Worm (Caenorhabditis elegans) whole organism, young adult: ENCODE data around the gene grl-27.

Experiments
- B0336.3 ChIP-seq: fragments of 200-800 bp; sonication (Bioruptor generic); IDR thresholded peaks from 2 replicates; pipeline ENCODE4 v1.3.6; 2022; ENCODE audit warnings: missing genetic modification characterization, missing compliant biosample characterization
- C17E4.6 ChIP-seq: fragments of 200-800 bp; sonication (Bioruptor generic); IDR thresholded peaks from 2 replicates; pipeline ENCODE4 v1.3.6; 2022; ENCODE audit warnings: missing genetic modification reagents, missing genetic modification characterization, missing compliant biosample characterization
- D2030.7 ChIP-seq: fragments of 200-800 bp; sonication (Bioruptor generic); IDR thresholded peaks from 2 replicates; pipeline ENCODE4 v1.3.6; 2022; ENCODE audit warnings: missing genetic modification reagents, missing genetic modification characterization, missing compliant biosample characterization
- F37B4.10 ChIP-seq: fragments of 200-800 bp; sonication (Bioruptor generic); IDR thresholded peaks from 2 replicates; pipeline ENCODE4 v1.3.6; 2022; ENCODE audit warnings: missing genetic modification characterization, missing compliant biosample characterization
- F39B2.1 ChIP-seq: fragments of 200-800 bp; sonication (Bioruptor generic); IDR thresholded peaks from 2 replicates; pipeline ENCODE4 v1.3.6; 2022; ENCODE audit warnings: missing genetic modification reagents, missing genetic modification characterization, missing compliant biosample characterization
- F49E8.2 ChIP-seq: sonication (generic microtip); optimal IDR thresholded peaks from 3 replicates; lab custom pipeline; 2017; ENCODE audit warnings: missing genetic modification characterization, mild to moderate bottlenecking, missing compliant biosample characterization, antibody characterized with exemption, moderate library complexity; ENCODE audit not compliant: insufficient read depth
- T26A5.8 ChIP-seq: sonication (generic microtip); optimal IDR thresholded peaks from 2 replicates; lab custom pipeline; 2016; ENCODE audit warnings: missing genetic modification characterization, missing compliant biosample characterization
- Y53F4B.3 ChIP-seq: fragments of 200-800 bp; sonication (Bioruptor generic); IDR thresholded peaks from 2 replicates; pipeline ENCODE4 v1.3.6; 2022; ENCODE audit warnings: missing genetic modification reagents, missing genetic modification characterization, missing compliant biosample characterization
- Y53G8AR.9 ChIP-seq: fragments of 200-800 bp; sonication (Bioruptor generic); conservative IDR thresholded peaks from 2 replicates; pipeline ENCODE4 v1.3.6; 2022; ENCODE audit warnings: missing genetic modification reagents, missing genetic modification characterization, missing compliant biosample characterization
- Y56A3A.18 ChIP-seq: fragments of 200-800 bp; sonication (Bioruptor generic); IDR thresholded peaks from 2 replicates; pipeline ENCODE4 v1.3.6; 2022; ENCODE audit warnings: missing genetic modification reagents, missing genetic modification characterization, missing compliant biosample characterization
- Y67H2A.10 ChIP-seq: fragments of 200-800 bp; sonication (Bioruptor generic); conservative IDR thresholded peaks from 2 replicates; pipeline ENCODE4 v1.3.6; 2022; ENCODE audit warnings: missing genetic modification reagents, missing genetic modification characterization, missing compliant biosample characterization
- Y95B8A.8 ChIP-seq: fragments of 200-800 bp; sonication (Bioruptor generic); IDR thresholded peaks from 2 replicates; pipeline ENCODE4 v1.3.6; 2022; ENCODE audit warnings: missing genetic modification reagents, missing genetic modification characterization, missing compliant biosample characterization
- aptf-2 ChIP-seq: fragments of 200-800 bp; sonication (Bioruptor generic); conservative IDR thresholded peaks from 2 replicates; pipeline ENCODE4 v1.3.6; 2022; ENCODE audit warnings: missing genetic modification reagents, missing genetic modification characterization, missing compliant biosample characterization
- atf-7 ChIP-seq: sonication (generic microtip); optimal IDR thresholded peaks from 2 replicates; lab custom pipeline; 2017; ENCODE audit warnings: mild to moderate bottlenecking, missing genetic modification characterization, missing compliant biosample characterization
- cebp-1 ChIP-seq, 2 experiments: fragments of 200-800 bp in 1 of 2; sonication (Bioruptor generic) in 1 of 2; sonication (generic microtip) in 1 of 2; IDR thresholded peaks in 1 of 2; optimal IDR thresholded peaks in 1 of 2; 2 replicates each; pipeline versions ENCODE4 v1.3.6 to Lab custom; 2017 to 2022; ENCODE audit warnings: missing compliant biosample characterization in 2 of 2, missing genetic modification characterization in 2 of 2, mild to moderate bottlenecking in 1 of 2, missing genetic modification reagents in 1 of 2, moderate library complexity in 1 of 2
- ceh-40 ChIP-seq: fragments of 200-800 bp; sonication (Bioruptor generic); IDR thresholded peaks from 2 replicates; pipeline ENCODE4 v1.3.6; 2022; ENCODE audit warnings: missing genetic modification characterization, missing compliant biosample characterization
- ceh-58 ChIP-seq: fragments of 200-800 bp; sonication (Bioruptor generic); IDR thresholded peaks from 2 replicates; pipeline ENCODE4 v1.3.6; 2022; ENCODE audit warnings: missing genetic modification characterization, missing compliant biosample characterization
- ceh-79 ChIP-seq: sonication (generic microtip); optimal IDR thresholded peaks from 2 replicates; lab custom pipeline; 2017; ENCODE audit warnings: mild to moderate bottlenecking, missing genetic modification characterization, missing compliant biosample characterization
- chd-7 ChIP-seq: sonication (generic microtip); optimal IDR thresholded peaks from 2 replicates; lab custom pipeline; 2016; ENCODE audit warnings: mild to moderate bottlenecking, missing genetic modification characterization, moderate library complexity, missing compliant biosample characterization
- die-1 ChIP-seq: sonication (generic microtip); optimal IDR thresholded peaks from 2 replicates; lab custom pipeline; 2016; ENCODE audit warnings: missing genotype, mild to moderate bottlenecking, missing genetic modification characterization, missing compliant biosample characterization
- dpl-1 ChIP-seq: fragments of 150-350 bp; optimal IDR thresholded peaks from 2 replicates; lab custom pipeline; 2014; ENCODE audit warnings: missing biosample characterization, missing genetic modification reagents, missing genetic modification characterization
- egl-44 ChIP-seq: fragments of 200-800 bp; sonication (Bioruptor generic); IDR thresholded peaks from 2 replicates; pipeline ENCODE4 v1.3.6; 2022; ENCODE audit warnings: missing genetic modification reagents, missing genetic modification characterization, missing compliant biosample characterization
- fkh-3 ChIP-seq: sonication (generic microtip); optimal IDR thresholded peaks from 2 replicates; lab custom pipeline; 2016; ENCODE audit warnings: mild to moderate bottlenecking, missing genetic modification characterization, missing compliant biosample characterization
- hmg-1.2 ChIP-seq: fragments of 200-800 bp; sonication (Bioruptor generic); IDR thresholded peaks from 2 replicates; pipeline ENCODE4 v1.3.6; 2022; ENCODE audit warnings: missing genetic modification reagents, missing genetic modification characterization, missing compliant biosample characterization
- hmg-20 ChIP-seq: fragments of 200-800 bp; sonication (Bioruptor generic); IDR thresholded peaks from 2 replicates; pipeline ENCODE4 v1.3.6; 2022; ENCODE audit warnings: missing genetic modification reagents, missing genetic modification characterization, missing compliant biosample characterization
- let-526 ChIP-seq: fragments of 200-800 bp; sonication (Bioruptor generic); IDR thresholded peaks from 2 replicates; pipeline ENCODE4 v1.3.6; 2022; ENCODE audit warnings: missing genetic modification reagents, missing genetic modification characterization, missing compliant biosample characterization
- lin-26 ChIP-seq: fragments of 200-800 bp; sonication (Bioruptor generic); IDR thresholded peaks from 2 replicates; pipeline ENCODE4 v1.3.6; 2022; ENCODE audit warnings: missing genetic modification reagents, missing genetic modification characterization, missing compliant biosample characterization
- lin-35 ChIP-seq, 3 experiments: fragments of 150-350 bp in 2 of 3; sonication (generic microtip) in 1 of 3; optimal IDR thresholded peaks; 2 replicates each; lab custom pipeline; 2014 to 2018; ENCODE audit warnings: missing biosample characterization in 3 of 3, missing genetic modification characterization in 3 of 3, missing genetic modification reagents in 3 of 3
- lin-40 ChIP-seq: sonication (generic microtip); optimal IDR thresholded peaks from 2 replicates; lab custom pipeline; 2016; ENCODE audit warnings: missing genetic modification characterization, mild to moderate bottlenecking, missing compliant biosample characterization, missing genotype, missing genetic modification reagents
- madf-10 ChIP-seq: sonication (generic microtip); optimal IDR thresholded peaks from 2 replicates; lab custom pipeline; 2016; ENCODE audit warnings: mild to moderate bottlenecking, missing genetic modification characterization, missing compliant biosample characterization
- madf-3 ChIP-seq: fragments of 200-800 bp; sonication (Bioruptor generic); IDR thresholded peaks from 2 replicates; pipeline ENCODE4 v1.3.6; 2022; ENCODE audit warnings: missing genetic modification reagents, missing genetic modification characterization, missing compliant biosample characterization
- mel-28 ChIP-seq: sonication (generic microtip); optimal IDR thresholded peaks from 2 replicates; lab custom pipeline; 2016; ENCODE audit warnings: borderline replicate concordance, mild to moderate bottlenecking, missing genetic modification characterization, missing compliant biosample characterization
- mes-4 ChIP-seq: sonication (generic microtip); optimal IDR thresholded peaks from 2 replicates; lab custom pipeline; 2016; ENCODE audit warnings: missing genotype, missing genetic modification characterization, missing compliant biosample characterization
- nfya-2 ChIP-seq: fragments of 200-800 bp; sonication (Bioruptor generic); IDR thresholded peaks from 2 replicates; pipeline ENCODE4 v1.3.6; 2022; ENCODE audit warnings: missing genetic modification reagents, missing genetic modification characterization, missing compliant biosample characterization
- nfyb-1 ChIP-seq: fragments of 200-800 bp; sonication (Bioruptor generic); IDR thresholded peaks from 2 replicates; pipeline ENCODE4 v1.3.6; 2022; ENCODE audit warnings: missing genetic modification reagents, missing genetic modification characterization, missing compliant biosample characterization
- nhr-120 ChIP-seq: fragments of 200-800 bp; sonication (Bioruptor generic); IDR thresholded peaks from 2 replicates; pipeline ENCODE4 v1.3.6; 2022; ENCODE audit warnings: missing genetic modification characterization, missing compliant biosample characterization
- nhr-90 ChIP-seq: sonication (generic microtip); optimal IDR thresholded peaks from 2 replicates; lab custom pipeline; 2016; ENCODE audit warnings: missing genotype, mild to moderate bottlenecking, missing genetic modification characterization, missing compliant biosample characterization
- pha-4 ChIP-seq: fragments of 150-350 bp; sonication (generic microtip); optimal IDR thresholded peaks from 2 replicates; lab custom pipeline; 2014; ENCODE audit warnings: missing biosample characterization, missing genetic modification reagents, missing genetic modification characterization
- rpc-1 ChIP-seq, 2 experiments: fragments of 150-350 bp in 1 of 2; sonication (generic microtip) in 1 of 2; optimal IDR thresholded peaks; 2 replicates each; lab custom pipeline; 2014 to 2018; ENCODE audit warnings: missing biosample characterization in 1 of 2, missing genetic modification characterization in 1 of 2, missing genetic modification reagents in 1 of 2, missing genotype in 1 of 2
- snpc-1.1 ChIP-seq: sonication (generic microtip); optimal IDR thresholded peaks from 2 replicates; lab custom pipeline; 2017; ENCODE audit warnings: missing genetic modification characterization, mild to moderate bottlenecking, missing compliant biosample characterization, antibody characterized with exemption, moderate library complexity, missing genotype, missing genetic modification reagents; ENCODE audit not compliant: insufficient read depth
- snpc-1.3 ChIP-seq: sonication (generic microtip); optimal IDR thresholded peaks from 2 replicates; lab custom pipeline; 2017; ENCODE audit warnings: missing genetic modification characterization, mild to moderate bottlenecking, missing compliant biosample characterization, antibody characterized with exemption, moderate library complexity, missing genotype, missing genetic modification reagents; ENCODE audit not compliant: insufficient read depth
- tbp1 ChIP-seq: fragments of 200-800 bp; sonication (Bioruptor generic); optimal IDR thresholded peaks from 2 replicates; lab custom pipeline; 2018; ENCODE audit warnings: mild to moderate bottlenecking, missing genetic modification characterization, missing compliant biosample characterization
- unc-130 ChIP-seq: sonication (generic microtip); optimal IDR thresholded peaks from 2 replicates; lab custom pipeline; 2016; ENCODE audit warnings: missing genetic modification reagents, missing genetic modification characterization, missing compliant biosample characterization
- ztf-22 ChIP-seq: fragments of 200-800 bp; sonication (Bioruptor generic); optimal IDR thresholded peaks from 2 replicates; lab custom pipeline; 2018; ENCODE audit warnings: mild to moderate bottlenecking, missing genetic modification characterization, moderate library complexity, missing compliant biosample characterization
- ztf-25 ChIP-seq: fragments of 200-800 bp; sonication (Bioruptor generic); IDR thresholded peaks from 2 replicates; pipeline ENCODE4 v1.3.6; 2022; ENCODE audit warnings: missing genetic modification reagents, missing genetic modification characterization, missing compliant biosample characterization
- ztf-26 ChIP-seq: sonication (generic microtip); optimal IDR thresholded peaks from 2 replicates; lab custom pipeline; 2017; ENCODE audit warnings: missing genetic modification characterization, missing compliant biosample characterization
- ztf-3 ChIP-seq: fragments of 200-800 bp; sonication (Bioruptor generic); optimal IDR thresholded peaks from 2 replicates; lab custom pipeline; 2018; ENCODE audit warnings: mild to moderate bottlenecking, missing genetic modification characterization, missing compliant biosample characterization
- ztf-6 ChIP-seq: fragments of 200-800 bp; sonication (Bioruptor generic); IDR thresholded peaks from 2 replicates; pipeline ENCODE4 v1.3.6; 2022; ENCODE audit warnings: missing genetic modification reagents, missing genetic modification characterization, missing compliant biosample characterization

The grl-27 gene

ce11 chrV:3585011-3585410 is 9.4 kb upstream of the grl-27 start (continued):
- TF ChIP-seq mes-4 (tag; lab: Kevin White, UChicago) (no peak), ceh-79 (peak; percentile 2), ceh-58 (GFP tag; lab: Robert Waterston, UW) (no peak), nhr-120 (GFP tag; lab: Robert Waterston, UW) (no peak), mel-28 (no peak), aptf-2 (GFP tag; lab: Robert Waterston, UW) (no peak), ztf-22 (GFP tag; lab: Kevin White, UChicago) (no peak), unc-130 (peak; percentile 90), egl-44 (no peak), ztf-25 (peak; percentile 35; the same call in 1 of the 2 replicates), chd-7 (tag; lab: Kevin White, UChicago) (no peak), lin-40 (tag; lab: Kevin White, UChicago) (no peak), fkh-3 (no peak), cebp-1 (GFP tag; IDR thresholded peaks at IDR 0.05; lab: Robert Waterston, UW) (no peak), cebp-1 (tag; optimal IDR thresholded peaks at IDR 0.05; lab: Kevin White, UChicago) (peak; percentile 41), snpc-1.1 (tag; lab: Kevin White, UChicago) (peak; percentile 80), ceh-40 (GFP tag; lab: Robert Waterston, UW) (no peak), atf-7 (tag; lab: Kevin White, UChicago) (peak; percentile 38), Y95B8A.8 (GFP tag; lab: Robert Waterston, UW) (no peak), Y56A3A.18 (GFP tag; lab: Robert Waterston, UW) (no peak), die-1 (no peak), madf-3 (GFP tag; lab: Robert Waterston, UW) (no peak), ztf-26 (tag; lab: Kevin White, UChicago) (no peak), lin-26 (GFP tag; lab: Robert Waterston, UW) (no peak), rpc-1 (optimal IDR thresholded peaks at IDR 0.05; lab: Kevin White, UChicago) (no peak), rpc-1 (tag; optimal IDR thresholded peaks at IDR 0.05; lab: Kevin White, UChicago) (peak; percentile 15), Y67H2A.10 (GFP tag; lab: Robert Waterston, UW) (no peak), tbp1 (GFP tag; lab: Kevin White, UChicago) (peak; percentile 47), F37B4.10 (GFP tag; lab: Robert Waterston, UW) (no peak), B0336.3 (peak; percentile 93), nhr-90 (tag; lab: Kevin White, UChicago) (no peak), ztf-6 (GFP tag; lab: Robert Waterston, UW) (no peak), C17E4.6 (peak; percentile 54; the same call in 1 of the 2 replicates), F49E8.2 (tag; lab: Kevin White, UChicago) (peak; percentile 77), let-526 (GFP tag; lab: Robert Waterston, UW) (no peak), lin-35 (GFP tag; optimal IDR thresholded peaks at IDR 0.05; lab: Kevin White, UChicago) (peak in 2 of 3 experiments; percentile 4 to 63), snpc-1.3 (tag; lab: Kevin White, UChicago) (peak; percentile 85), Y53F4B.3 (GFP tag; lab: Robert Waterston, UW) (no peak), nfya-2 (GFP tag; lab: Robert Waterston, UW) (no peak), hmg-20 (GFP tag; lab: Robert Waterston, UW) (0 out of 2 replicates have a peak, but pooled peaks have one; percentile 11), F39B2.1 (GFP tag; lab: Robert Waterston, UW) (0 out of 2 replicates have a peak, but pooled peaks have one; percentile 34), hmg-1.2 (GFP tag; lab: Robert Waterston, UW) (no peak; the same call in 1 of the 2 replicates), pha-4 (tag; lab: Kevin White, UChicago) (no peak), Y53G8AR.9 (peak; percentile 77), ztf-3 (GFP tag; lab: Kevin White, UChicago) (no peak), nfyb-1 (GFP tag; lab: Robert Waterston, UW) (peak; percentile 71), T26A5.8 (no peak), dpl-1 (GFP tag; lab: Kevin White, UChicago) (no peak), madf-10 (tag; lab: Kevin White, UChicago) (no peak), D2030.7 (peak; percentile 88)
